Worm (Caenorhabditis elegans): ENCODE measurements around the gene rle-1.

Gene rle-1

DNA sequence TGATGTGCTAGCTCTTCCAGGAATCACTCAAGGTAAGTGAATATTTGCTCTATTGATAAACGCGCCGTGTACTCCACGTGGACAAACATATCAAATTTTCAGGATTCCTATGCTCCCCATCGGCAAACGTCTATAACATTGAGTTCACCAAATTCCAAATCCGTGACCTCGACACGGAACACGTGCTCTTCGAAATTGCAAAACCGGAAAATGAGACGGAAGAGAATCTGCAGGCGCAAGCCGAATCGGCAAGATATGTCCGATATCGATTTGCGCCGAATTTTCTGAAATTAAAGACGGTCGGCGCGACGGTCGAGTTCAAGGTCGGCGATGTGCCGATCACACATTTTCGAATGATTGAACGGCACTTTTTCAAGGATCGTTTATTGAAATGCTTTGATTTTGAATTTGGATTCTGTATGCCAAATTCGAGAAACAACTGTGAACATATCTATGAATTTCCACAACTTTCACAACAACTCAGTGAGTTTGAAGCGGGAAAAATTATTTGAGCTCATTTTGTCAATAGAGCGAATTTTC is 28.3 kb upstream of the rle-1 start:
- TF ChIP-seq ref-1 (GFP tag; conservative IDR thresholded peaks at IDR 0.05) = no peak
- TF ChIP-seq klf-2 (GFP tag; conservative IDR thresholded peaks at IDR 0.05) = no peak
- no peak for TF ChIP-seq T22C8.4 (GFP tag; IDR thresholded peaks at IDR 0.05)
- no peak for TF ChIP-seq flt-1 (GFP tag; IDR thresholded peaks at IDR 0.05)
- no peak for TF ChIP-seq tab-1 (GFP tag; IDR thresholded peaks at IDR 0.05)
- TF ChIP-seq med-1 (GFP tag; optimal IDR thresholded peaks at IDR 0.05; ENCODE audit: insufficient read depth) = no peak
- TF ChIP-seq cog-1 (tag; optimal IDR thresholded peaks at IDR 0.05) = no peak
- no peak for TF ChIP-seq ztf-29 (GFP tag; IDR thresholded peaks at IDR 0.05)
- no peak for TF ChIP-seq ztf-23 (GFP tag; IDR thresholded peaks at IDR 0.05)

ce11 chrIII:10908543-10908942 is 27.5 kb upstream of the rle-1 start:
- no peak for TF ChIP-seq klf-2 (GFP tag; conservative IDR thresholded peaks at IDR 0.05)
- TF ChIP-seq cog-1 (tag; optimal IDR thresholded peaks at IDR 0.05) = no peak

- TF ChIP-seq tab-1 (GFP tag; IDR thresholded peaks at IDR 0.05) = no peak
- no peak for TF ChIP-seq cog-1 (tag; optimal IDR thresholded peaks at IDR 0.05)
- TF ChIP-seq med-1 (GFP tag; optimal IDR thresholded peaks at IDR 0.05; ENCODE audit: insufficient read depth) = no peak
- TF ChIP-seq ztf-23 (GFP tag; IDR thresholded peaks at IDR 0.05) = no peak
- TF ChIP-seq flt-1 (GFP tag; IDR thresholded peaks at IDR 0.05) = no peak
Observed at ce11 chrIII:10909166-10909565, 26.9 kb upstream of the rle-1 start.

DNA sequence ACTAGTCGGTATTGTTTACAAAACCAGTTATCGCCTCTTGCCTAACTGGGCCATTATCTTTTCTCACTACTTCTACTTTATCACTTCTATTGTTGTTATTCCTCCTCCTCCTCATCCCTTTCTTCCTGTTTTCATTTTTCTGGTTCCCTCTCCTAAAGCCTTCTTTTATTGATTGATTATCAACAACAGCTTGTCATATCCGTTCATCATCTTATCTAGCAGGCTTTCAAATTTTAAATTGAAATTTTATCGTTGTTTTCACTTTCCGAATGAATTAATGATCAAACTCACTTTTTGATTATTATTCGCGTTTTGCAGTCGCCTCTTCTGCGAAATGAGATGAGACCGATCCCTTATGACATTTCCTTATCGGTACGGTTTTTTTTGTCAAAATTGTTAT is 24.9 kb upstream of the rle-1 start, which contains the start of gene cut-6:
Gene cut-6 (plus strand): TSS at position 301 of the 400 bp plus-strand sequence.
- TF ChIP-seq ref-1 (GFP tag; conservative IDR thresholded peaks at IDR 0.05) (no peak), T22C8.4 (GFP tag; IDR thresholded peaks at IDR 0.05) (no peak), klf-2 (GFP tag; conservative IDR thresholded peaks at IDR 0.05) (no peak), ztf-29 (GFP tag; IDR thresholded peaks at IDR 0.05) (no peak), cog-1 (tag; optimal IDR thresholded peaks at IDR 0.05) (no peak), flt-1 (GFP tag; IDR thresholded peaks at IDR 0.05) (no peak), tab-1 (GFP tag; IDR thresholded peaks at IDR 0.05) (no peak), med-1 (GFP tag; optimal IDR thresholded peaks at IDR 0.05; ENCODE audit: insufficient read depth) (no peak), ztf-23 (GFP tag; IDR thresholded peaks at IDR 0.05) (no peak)

- TF ChIP-seq cog-1 (tag; optimal IDR thresholded peaks at IDR 0.05) (no peak), klf-2 (GFP tag; conservative IDR thresholded peaks at IDR 0.05) (no peak), flt-1 (GFP tag; IDR thresholded peaks at IDR 0.05) (no peak), T22C8.4 (GFP tag; IDR thresholded peaks at IDR 0.05) (no peak), ztf-23 (GFP tag; IDR thresholded peaks at IDR 0.05) (no peak), tab-1 (GFP tag; IDR thresholded peaks at IDR 0.05) (no peak), med-1 (GFP tag; optimal IDR thresholded peaks at IDR 0.05; ENCODE audit: insufficient read depth) (no peak), ref-1 (GFP tag; conservative IDR thresholded peaks at IDR 0.05) (no peak), ztf-29 (GFP tag; IDR thresholded peaks at IDR 0.05) (no peak)
Observed at ce11 chrIII:10914971-10915370, 21.1 kb upstream of the rle-1 start.

- TF ChIP-seq ref-1 (GFP tag; conservative IDR thresholded peaks at IDR 0.05) (no peak), med-1 (GFP tag; optimal IDR thresholded peaks at IDR 0.05; ENCODE audit: insufficient read depth) (no peak), ztf-23 (GFP tag; IDR thresholded peaks at IDR 0.05) (no peak), ztf-29 (GFP tag; IDR thresholded peaks at IDR 0.05) (no peak), T22C8.4 (GFP tag; IDR thresholded peaks at IDR 0.05) (no peak), klf-2 (GFP tag; conservative IDR thresholded peaks at IDR 0.05) (no peak), tab-1 (GFP tag; IDR thresholded peaks at IDR 0.05) (no peak), cog-1 (tag; optimal IDR thresholded peaks at IDR 0.05) (no peak), flt-1 (GFP tag; IDR thresholded peaks at IDR 0.05) (no peak)
Observed at ce11 chrIII:10920044-10920443, 16.0 kb upstream of the rle-1 start, which contains the start of gene vab-7. TSS of gene vab-7 (plus strand) at chrIII:10920344.

- TF ChIP-seq klf-2 (GFP tag; conservative IDR thresholded peaks at IDR 0.05) = no peak
- TF ChIP-seq ref-1 (GFP tag; conservative IDR thresholded peaks at IDR 0.05) = no peak
- 0 out of 2 replicates have a peak, but pooled peaks have one; percentile 7 for TF ChIP-seq ztf-23 (GFP tag; IDR thresholded peaks at IDR 0.05)
Observed at ce11 chrIII:10921474-10921873, 14.6 kb upstream of the rle-1 start.

- no peak for TF ChIP-seq ref-1 (GFP tag; conservative IDR thresholded peaks at IDR 0.05)
- no peak for TF ChIP-seq cog-1 (tag; optimal IDR thresholded peaks at IDR 0.05)
- no peak for TF ChIP-seq flt-1 (GFP tag; IDR thresholded peaks at IDR 0.05)
- no peak for TF ChIP-seq med-1 (GFP tag; optimal IDR thresholded peaks at IDR 0.05; ENCODE audit: insufficient read depth)
- TF ChIP-seq tab-1 (GFP tag; IDR thresholded peaks at IDR 0.05) = no peak
- no peak for TF ChIP-seq ztf-23 (GFP tag; IDR thresholded peaks at IDR 0.05)
- TF ChIP-seq T22C8.4 (GFP tag; IDR thresholded peaks at IDR 0.05) = no peak
- TF ChIP-seq ztf-29 (GFP tag; IDR thresholded peaks at IDR 0.05) = no peak
- TF ChIP-seq klf-2 (GFP tag; conservative IDR thresholded peaks at IDR 0.05) = no peak
Observed at ce11 chrIII:10923539-10923938, 12.5 kb upstream of the rle-1 start.

ce11 chrIII:10930850-10931249 is 5.2 kb upstream of the rle-1 start, which contains the start of gene M142.5:
TSS of gene M142.5 (plus strand) at chrIII:10931201.
- TF ChIP-seq klf-2 (GFP tag; conservative IDR thresholded peaks at IDR 0.05) (no peak), T22C8.4 (GFP tag; IDR thresholded peaks at IDR 0.05) (no peak), flt-1 (GFP tag; IDR thresholded peaks at IDR 0.05) (no peak), cog-1 (tag; optimal IDR thresholded peaks at IDR 0.05) (no peak), ref-1 (GFP tag; conservative IDR thresholded peaks at IDR 0.05) (no peak), med-1 (GFP tag; optimal IDR thresholded peaks at IDR 0.05; ENCODE audit: insufficient read depth) (no peak), tab-1 (GFP tag; IDR thresholded peaks at IDR 0.05) (no peak), ztf-29 (GFP tag; IDR thresholded peaks at IDR 0.05) (no peak), ztf-23 (GFP tag; IDR thresholded peaks at IDR 0.05) (no peak)

ce11 chrIII:10933331-10933730 is 2.7 kb upstream of the rle-1 start, which contains the start of gene M142.8:
TSS of gene M142.8 (plus strand) at chrIII:10933631.
- TF ChIP-seq T22C8.4 (GFP tag; IDR thresholded peaks at IDR 0.05) (no peak), ref-1 (GFP tag; conservative IDR thresholded peaks at IDR 0.05) (no peak), klf-2 (GFP tag; conservative IDR thresholded peaks at IDR 0.05) (no peak), cog-1 (tag; optimal IDR thresholded peaks at IDR 0.05) (no peak), ztf-29 (GFP tag; IDR thresholded peaks at IDR 0.05) (no peak), med-1 (GFP tag; optimal IDR thresholded peaks at IDR 0.05; ENCODE audit: insufficient read depth) (no peak), flt-1 (GFP tag; IDR thresholded peaks at IDR 0.05) (no peak), ztf-23 (GFP tag; IDR thresholded peaks at IDR 0.05) (no peak), tab-1 (GFP tag; IDR thresholded peaks at IDR 0.05) (no peak)

Data from whole organism, midembryonic.